Fruit fly (Drosophila melanogaster): Measurements from ENCODE around the gene heca.

DNA sequence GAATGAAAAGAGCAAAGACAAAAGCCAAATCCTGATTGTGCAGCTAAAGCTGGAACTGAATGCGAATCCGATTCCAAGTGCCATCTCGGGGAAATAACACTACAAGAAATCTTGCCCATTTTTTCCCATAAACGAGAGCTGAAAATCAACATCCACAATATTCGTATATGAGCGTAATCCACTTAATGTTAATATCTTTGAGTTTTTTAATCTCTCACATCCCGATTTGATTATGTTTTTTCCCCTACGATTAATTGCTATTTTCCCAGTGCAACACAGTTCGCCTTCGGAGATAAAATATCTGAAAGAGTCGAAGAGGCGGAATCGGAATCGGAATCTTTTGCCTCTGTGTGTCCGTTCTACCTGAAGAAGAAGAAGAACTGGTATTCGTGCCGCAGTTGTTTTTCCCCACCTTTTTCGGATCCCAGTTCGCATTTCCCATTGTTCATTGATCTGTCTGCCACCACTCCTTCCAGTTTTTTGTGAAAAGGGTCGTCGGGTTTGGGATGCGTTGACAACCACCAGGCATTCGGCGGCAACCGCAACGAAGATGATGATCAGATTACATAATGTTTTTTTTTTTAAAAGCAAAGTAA, 56.7 kb downstream of the heca start:
- TF ChIP-seq disco-r (GFP tag; optimal IDR thresholded peaks at IDR 0.05) (no peak), Camta (GFP tag; optimal IDR thresholded peaks at IDR 0.05) (no peak), CG4854 (GFP tag; optimal IDR thresholded peaks at IDR 0.05) (no peak), sima (GFP tag; optimal IDR thresholded peaks at IDR 0.05) (no peak), CG13296 (GFP tag; optimal IDR thresholded peaks at IDR 0.05) (no peak), CG17328 (GFP tag; IDR thresholded peaks at IDR 0.05) (0 out of 2 replicates have a peak, but pooled peaks have one; percentile 19), CG34224 (GFP tag; IDR thresholded peaks at IDR 0.05; ENCODE audit: partially characterized antibody) (no peak), chinmo (GFP tag; IDR thresholded peaks at IDR 0.05; ENCODE audit: partially characterized antibody) (no peak), Hr3 (GFP tag; optimal IDR thresholded peaks at IDR 0.05) (no peak)
